Fruit fly (Drosophila melanogaster): ENCODE measurements around the gene Polr3D.

DNA sequence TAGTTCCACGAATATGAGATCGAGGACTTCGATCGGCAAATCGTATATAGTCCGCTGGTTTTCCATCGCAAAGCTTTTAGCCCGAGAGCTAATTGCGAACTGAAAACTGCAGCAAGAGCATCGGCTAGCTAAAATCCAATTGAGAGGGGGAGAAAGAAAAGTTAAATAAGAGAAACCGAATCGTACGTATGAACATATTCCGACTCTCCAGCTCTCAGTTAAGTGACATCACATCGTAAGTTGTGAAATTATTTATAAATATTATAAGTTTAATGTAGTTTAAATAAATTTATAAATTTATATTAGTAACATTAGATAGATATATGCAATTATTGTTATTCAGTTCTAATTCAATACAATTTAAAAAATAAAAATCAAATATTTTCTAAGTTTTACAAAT is 39.3 kb downstream of the Polr3D start, which contains the start of gene CG44006:
- TF ChIP-seq Eip74EF (GFP tag; optimal IDR thresholded peaks at IDR 0.05) = no peak
- no peak for TF ChIP-seq gem (tag; optimal IDR thresholded peaks at IDR 0.05)
- no peak for TF ChIP-seq Atf6 (GFP tag; IDR thresholded peaks at IDR 0.05)
- TF ChIP-seq peb (GFP tag; IDR thresholded peaks at IDR 0.05) = no peak
- TF ChIP-seq CG8765 (GFP tag; IDR thresholded peaks at IDR 0.05) = no peak
- TF ChIP-seq kah (GFP tag; optimal IDR thresholded peaks at IDR 0.05) = no peak
- no peak for TF ChIP-seq CG11398 (GFP tag; optimal IDR thresholded peaks at IDR 0.05)
- TF ChIP-seq CG8089 (GFP tag; optimal IDR thresholded peaks at IDR 0.05) = no peak
- no peak for TF ChIP-seq Hr78 (GFP tag; optimal IDR thresholded peaks at IDR 0.05)
- no peak for TF ChIP-seq Mad (GFP tag; optimal IDR thresholded peaks at IDR 0.05)
- no peak for TF ChIP-seq psq (GFP tag; optimal IDR thresholded peaks at IDR 0.05)
- no peak for TF ChIP-seq exex (tag; optimal IDR thresholded peaks at IDR 0.05)
- no peak for TF ChIP-seq ci (GFP tag; IDR thresholded peaks at IDR 0.05)
- TF ChIP-seq bbx (GFP tag; IDR thresholded peaks at IDR 0.05; ENCODE audit: partially characterized antibody) = no peak
